Worm (Caenorhabditis elegans) whole organism, mixed stage, embryonic: ENCODE measurements around the gene col-101.

Experiments used
- ces-1 ChIP-seq: fragments of 150-350 bp; optimal IDR thresholded peaks from 2 replicates; lab custom pipeline; 2014; ENCODE audit warnings: missing biosample characterization, missing genetic modification reagents, missing genetic modification characterization
- drap-1 ChIP-seq: fragments of 200-800 bp; sonication (Bioruptor generic); optimal IDR thresholded peaks from 3 replicates; lab custom pipeline; 2018; ENCODE audit warnings: mild to moderate bottlenecking, missing genetic modification characterization, missing compliant biosample characterization
- flh-1 ChIP-seq: fragments of 200-800 bp; sonication (Bioruptor generic); optimal IDR thresholded peaks from 2 replicates; lab custom pipeline; 2018; ENCODE audit warnings: mild to moderate bottlenecking, missing genetic modification characterization, moderate library complexity, missing compliant biosample characterization
- lsy-2 ChIP-seq: fragments of 150-350 bp; optimal IDR thresholded peaks from 2 replicates; lab custom pipeline; 2014; ENCODE audit warnings: missing biosample characterization, missing genetic modification characterization
- mep-1 ChIP-seq: fragments of 150-350 bp; optimal IDR thresholded peaks from 2 replicates; lab custom pipeline; 2017; ENCODE audit warnings: missing biosample characterization, missing genetic modification reagents, missing genetic modification characterization, inconsistent platforms
- nhr-12 ChIP-seq: fragments of 150-350 bp; optimal IDR thresholded peaks from 2 replicates; lab custom pipeline; 2014; ENCODE audit warnings: missing biosample characterization, missing genetic modification characterization
- nhr-237 ChIP-seq: fragments of 150-350 bp; optimal IDR thresholded peaks from 2 replicates; lab custom pipeline; 2014; ENCODE audit warnings: missing biosample characterization, missing genetic modification characterization
- nhr-28 ChIP-seq: fragments of 150-350 bp; optimal IDR thresholded peaks from 2 replicates; lab custom pipeline; 2014; ENCODE audit warnings: missing biosample characterization, missing genetic modification characterization
- nhr-76 ChIP-seq: sonication (generic microtip); optimal IDR thresholded peaks from 2 replicates; lab custom pipeline; 2017; ENCODE audit warnings: missing biosample characterization, missing genetic modification characterization
- pha-4 ChIP-seq: fragments of 150-350 bp; optimal IDR thresholded peaks from 2 replicates; lab custom pipeline; 2018; ENCODE audit warnings: missing biosample characterization, missing genetic modification reagents, missing genetic modification characterization

DNA sequence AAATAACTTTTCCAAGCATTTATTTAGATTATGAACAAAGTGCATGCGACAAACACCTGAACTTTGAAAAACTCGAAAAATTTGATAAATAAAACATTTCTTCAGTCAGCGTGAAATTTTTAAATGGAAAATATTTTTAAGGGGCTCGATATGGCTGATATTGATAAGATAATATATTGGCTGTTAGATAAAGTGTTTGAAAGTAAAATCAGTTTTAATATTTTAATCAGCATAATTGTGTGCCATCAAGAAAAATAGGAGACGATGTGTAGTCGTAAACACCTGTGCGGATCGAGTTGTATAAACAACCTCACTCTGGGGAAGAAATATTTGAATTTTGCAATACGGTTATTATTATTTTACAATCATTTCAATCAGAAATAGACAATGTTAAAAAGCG is 7.2 kb downstream of the col-101 start:
- TF ChIP-seq nhr-12 (tag; lab: Kevin White, UChicago), result no peak
- TF ChIP-seq nhr-237, result no peak
- TF ChIP-seq ces-1 (GFP tag; lab: Kevin White, UChicago), result no peak
- no peak for TF ChIP-seq pha-4 (tag; lab: Kevin White, UChicago)
- TF ChIP-seq flh-1, result no peak
- no peak for TF ChIP-seq lsy-2 (tag; lab: Kevin White, UChicago)
- no peak for TF ChIP-seq nhr-76 (tag; lab: Kevin White, UChicago)
- no peak for TF ChIP-seq drap-1
- no peak for TF ChIP-seq nhr-28 (tag; lab: Kevin White, UChicago)
- TF ChIP-seq mep-1 (tag; lab: Kevin White, UChicago), result no peak
